Worm (Caenorhabditis elegans) whole organism, late embryonic: ENCODE measurements around the gene Y67D8C.22.

Experiments
- ama-1 ChIP-seq: fragments of 150-350 bp; optimal IDR thresholded peaks from 2 replicates; lab custom pipeline; 2014
- dmd-4 ChIP-seq: sonication (generic microtip); optimal IDR thresholded peaks from 2 replicates; lab custom pipeline; 2016; ENCODE audit warnings: borderline replicate concordance, missing genetic modification characterization, missing compliant biosample characterization
- elt-2 ChIP-seq: sonication (generic microtip); optimal IDR thresholded peaks from 2 replicates; lab custom pipeline; 2016; ENCODE audit warnings: missing genetic modification reagents, missing genetic modification characterization, missing compliant biosample characterization
- fkh-10 ChIP-seq: fragments of 150-350 bp; optimal IDR thresholded peaks from 2 replicates; lab custom pipeline; 2014; ENCODE audit warnings: missing biosample characterization, missing genetic modification reagents, missing genetic modification characterization
- gmeb-2 ChIP-seq: sonication (generic microtip); optimal IDR thresholded peaks from 2 replicates; lab custom pipeline; 2016; ENCODE audit warnings: missing genetic modification characterization, inconsistent platforms, missing compliant biosample characterization
- pag-3 ChIP-seq: sonication (generic microtip); optimal IDR thresholded peaks from 2 replicates; lab custom pipeline; 2016; ENCODE audit warnings: missing compliant biosample characterization, missing genetic modification characterization, borderline replicate concordance
- pha-4 ChIP-seq: fragments of 150-350 bp; optimal IDR thresholded peaks from 2 replicates; lab custom pipeline; 2018; ENCODE audit warnings: missing biosample characterization, missing genetic modification reagents, missing genetic modification characterization
- pqm-1 ChIP-seq: sonication (generic microtip); optimal IDR thresholded peaks from 2 replicates; lab custom pipeline; 2016; ENCODE audit warnings: missing genetic modification characterization, missing compliant biosample characterization
- unc-42 ChIP-seq: sonication (generic microtip); optimal IDR thresholded peaks from 2 replicates; lab custom pipeline; 2016; ENCODE audit warnings: missing genotype, missing genetic modification characterization, missing compliant biosample characterization

- no peak for TF ChIP-seq unc-42 (tag; lab: Kevin White, UChicago)
- TF ChIP-seq fkh-10 (GFP tag; lab: Kevin White, UChicago) = no peak
- no peak for TF ChIP-seq pqm-1 (tag; lab: Kevin White, UChicago)
- TF ChIP-seq dmd-4 = no peak
- TF ChIP-seq ama-1 (lab: Kevin White, UChicago) = no peak
- no peak for TF ChIP-seq pha-4 (tag; lab: Kevin White, UChicago)
- TF ChIP-seq gmeb-2 = no peak
- TF ChIP-seq elt-2 (tag; lab: Kevin White, UChicago) = no peak
- no peak for TF ChIP-seq pag-3 (tag; lab: Kevin White, UChicago)
These were observed 20.9 kb upstream of the Y67D8C.22 start for ce11 chrIV:3097019-3097418.
